Fruit fly (Drosophila melanogaster) whole organism, wandering third instar larva: Measurements from ENCODE around the gene Spn28B.

Experiments used
- Abd-B ChIP-seq: fragments of >200 bp; optimal IDR thresholded peaks from 2 replicates; lab custom pipeline; 2017; ENCODE audit warnings: missing biosample characterization, missing genetic modification characterization
- OdsH ChIP-seq: fragments of 200-800 bp; sonication (Bioruptor generic); optimal IDR thresholded peaks from 2 replicates; lab custom pipeline; 2016; ENCODE audit warnings: missing biosample characterization, mild to moderate bottlenecking, missing genetic modification characterization
- br ChIP-seq: fragments of 200-800 bp; sonication (Bioruptor generic); optimal IDR thresholded peaks from 2 replicates; lab custom pipeline; 2016; ENCODE audit warnings: missing biosample characterization, missing genetic modification characterization
- brk ChIP-seq: fragments of 200-800 bp; sonication (Bioruptor generic); optimal IDR thresholded peaks from 2 replicates; lab custom pipeline; 2016; ENCODE audit warnings: missing biosample characterization, mild to moderate bottlenecking, missing genetic modification characterization
- ey ChIP-seq: fragments of 200-800 bp; sonication (Bioruptor generic); optimal IDR thresholded peaks from 2 replicates; lab custom pipeline; 2016; ENCODE audit warnings: missing biosample characterization, missing genetic modification characterization
- foxo ChIP-seq, 2 experiments: fragments of 200-800 bp; sonication (Bioruptor generic); optimal IDR thresholded peaks; 2 replicates in 1 of 2; 3 replicates in 1 of 2; lab custom pipeline; 2016 to 2017; ENCODE audit warnings: missing biosample characterization in 2 of 2, missing genetic modification characterization in 2 of 2
- h ChIP-seq: fragments of 200-800 bp; sonication (Bioruptor generic); optimal IDR thresholded peaks from 3 replicates; lab custom pipeline; 2016; ENCODE audit warnings: missing biosample characterization, mild to moderate bottlenecking, missing genetic modification characterization
- pan ChIP-seq: fragments of >200 bp; optimal IDR thresholded peaks from 2 replicates; lab custom pipeline; 2017
- sv ChIP-seq: fragments of 200-800 bp; sonication (Bioruptor generic); optimal IDR thresholded peaks from 3 replicates; lab custom pipeline; 2016; ENCODE audit warnings: missing biosample characterization, missing genetic modification characterization

- TF ChIP-seq foxo (GFP tag; optimal IDR thresholded peaks at IDR 0.05; lab: Kevin White, UChicago) (no peak), OdsH (GFP tag; lab: Kevin White, UChicago) (no peak), ey (no peak), Abd-B (GFP tag; lab: Kevin White, UChicago) (no peak), brk (GFP tag; lab: Kevin White, UChicago) (no peak), pan (no peak), h (GFP tag; lab: Kevin White, UChicago) (no peak), br (GFP tag; lab: Kevin White, UChicago) (no peak), sv (no peak)
Measured at dm6 chr2L:7592858-7593257, 11.1 kb downstream of the Spn28B start.
